Fruit fly (Drosophila melanogaster) whole organism, embryonic: ENCODE data around the gene ninaD.
A peak's percentile ranks its signal among the peaks of the same experiment; 100 is the strongest.

Source experiments
- Bgb ChIP-seq: fragments of 200-800 bp; sonication (Bioruptor generic); IDR thresholded peaks from 2 replicates; pipeline ENCODE4 v1.3.6; 2022; ENCODE audit warnings: missing biosample characterization, missing genetic modification characterization; ENCODE audit not compliant: partially characterized antibody
- CG10147 ChIP-seq: fragments of 200-800 bp; sonication (Bioruptor generic); optimal IDR thresholded peaks from 2 replicates; lab custom pipeline; 2019; ENCODE audit warnings: missing biosample characterization, mild to moderate bottlenecking, missing genetic modification characterization, moderate library complexity
- CG2199 ChIP-seq: fragments of 200-800 bp; sonication (Bioruptor generic); IDR thresholded peaks from 3 replicates; pipeline ENCODE4 v1.3.6; 2022; ENCODE audit warnings: missing biosample characterization, missing genetic modification characterization
- CG7745 ChIP-seq: fragments of 200-800 bp; sonication (Bioruptor generic); optimal IDR thresholded peaks from 2 replicates; lab custom pipeline; 2018; ENCODE audit warnings: missing biosample characterization, mild to moderate bottlenecking, missing genetic modification characterization, moderate library complexity
- NC2β ChIP-seq: fragments of 200-800 bp; sonication (Bioruptor generic); optimal IDR thresholded peaks from 2 replicates; lab custom pipeline; 2016; ENCODE audit warnings: missing biosample characterization, missing genetic modification characterization
- gt ChIP-seq: fragments of 200-800 bp; sonication (Bioruptor generic); IDR thresholded peaks from 2 replicates; pipeline ENCODE4 v1.3.6; 2022; ENCODE audit warnings: missing biosample characterization, missing genetic modification characterization
- ind ChIP-seq: fragments of 200-800 bp; sonication (Bioruptor generic); optimal IDR thresholded peaks from 3 replicates; lab custom pipeline; 2016; ENCODE audit warnings: missing biosample characterization, missing genetic modification characterization
- lmd ChIP-seq: fragments of 200-800 bp; sonication (Bioruptor generic); IDR thresholded peaks from 2 replicates; pipeline ENCODE4 v1.3.6; 2022; ENCODE audit warnings: missing biosample characterization, missing genetic modification characterization
- zen ChIP-seq: fragments of 200-800 bp; sonication (Bioruptor generic); optimal IDR thresholded peaks from 3 replicates; lab custom pipeline; 2018; ENCODE audit warnings: missing biosample characterization, mild to moderate bottlenecking, missing genetic modification characterization, moderate library complexity

- TF ChIP-seq CG2199 (GFP tag; lab: Robert Waterston, UW), result no peak
- no peak for TF ChIP-seq NC2β (GFP tag; lab: Kevin White, UChicago)
- TF ChIP-seq CG10147 (GFP tag; lab: Kevin White, UChicago), result peak; percentile 49
- TF ChIP-seq Bgb (GFP tag; lab: Robert Waterston, UW), result peak; percentile 49; the same call in 1 of the 2 replicates
- TF ChIP-seq gt (GFP tag; lab: Robert Waterston, UW), result no peak
- TF ChIP-seq CG7745, result no peak
- TF ChIP-seq ind (GFP tag; lab: Kevin White, UChicago), result no peak
- TF ChIP-seq lmd, result no peak; the same call in 1 of the 2 replicates
- no peak for TF ChIP-seq zen
Measured at dm6 chr2L:18119643-18120042, 38.2 kb downstream of the ninaD start, which contains the start of gene CG5758.
